Worm (Caenorhabditis elegans): ENCODE results near the gene C18G1.9.

Gene C18G1.9

ce11 chrV:4758540-4758939, 11.0 kb downstream of the C18G1.9 start:
- TF ChIP-seq med-1 (GFP tag; optimal IDR thresholded peaks at IDR 0.05; ENCODE audit: insufficient read depth), result no peak
- TF ChIP-seq ztf-29 (GFP tag; IDR thresholded peaks at IDR 0.05), result no peak
- no peak for TF ChIP-seq tab-1 (GFP tag; IDR thresholded peaks at IDR 0.05)
- no peak for TF ChIP-seq T22C8.4 (GFP tag; IDR thresholded peaks at IDR 0.05)
- no peak for TF ChIP-seq ref-1 (GFP tag; conservative IDR thresholded peaks at IDR 0.05)
- TF ChIP-seq flt-1 (GFP tag; IDR thresholded peaks at IDR 0.05), result no peak

- TF ChIP-seq klf-2 (GFP tag; conservative IDR thresholded peaks at IDR 0.05) (no peak), ztf-23 (GFP tag; IDR thresholded peaks at IDR 0.05) (no peak), ref-1 (GFP tag; conservative IDR thresholded peaks at IDR 0.05) (no peak), med-1 (GFP tag; optimal IDR thresholded peaks at IDR 0.05; ENCODE audit: insufficient read depth) (no peak), ztf-29 (GFP tag; IDR thresholded peaks at IDR 0.05) (no peak), cog-1 (tag; optimal IDR thresholded peaks at IDR 0.05) (no peak), flt-1 (GFP tag; IDR thresholded peaks at IDR 0.05) (no peak), tab-1 (GFP tag; IDR thresholded peaks at IDR 0.05) (no peak), T22C8.4 (GFP tag; IDR thresholded peaks at IDR 0.05) (no peak)
Measured at ce11 chrV:4758019-4758418, 11.5 kb downstream of the C18G1.9 start.

ce11 chrV:4755308-4756029, 14.1 kb downstream of the C18G1.9 start, which contains the start of gene pgl-3:
TSS of gene pgl-3 (plus strand) at chrV:4755979.
- TF ChIP-seq ztf-23 (GFP tag; IDR thresholded peaks at IDR 0.05) (no peak), ref-1 (GFP tag; conservative IDR thresholded peaks at IDR 0.05) (no peak), ztf-29 (GFP tag; IDR thresholded peaks at IDR 0.05) (no peak), klf-2 (GFP tag; conservative IDR thresholded peaks at IDR 0.05) (no peak), flt-1 (GFP tag; IDR thresholded peaks at IDR 0.05) (no peak), T22C8.4 (GFP tag; IDR thresholded peaks at IDR 0.05) (no peak), tab-1 (GFP tag; IDR thresholded peaks at IDR 0.05) (no peak), med-1 (GFP tag; optimal IDR thresholded peaks at IDR 0.05; ENCODE audit: insufficient read depth) (no peak), cog-1 (tag; optimal IDR thresholded peaks at IDR 0.05) (no peak)

ce11 chrV:4754684-4755211, 14.8 kb downstream of the C18G1.9 start:
- TF ChIP-seq klf-2 (GFP tag; conservative IDR thresholded peaks at IDR 0.05) (no peak), ztf-29 (GFP tag; IDR thresholded peaks at IDR 0.05) (no peak), med-1 (GFP tag; optimal IDR thresholded peaks at IDR 0.05; ENCODE audit: insufficient read depth) (no peak), ref-1 (GFP tag; conservative IDR thresholded peaks at IDR 0.05) (no peak), flt-1 (GFP tag; IDR thresholded peaks at IDR 0.05) (no peak), ztf-23 (GFP tag; IDR thresholded peaks at IDR 0.05) (no peak), cog-1 (tag; optimal IDR thresholded peaks at IDR 0.05) (no peak), tab-1 (GFP tag; IDR thresholded peaks at IDR 0.05) (no peak), T22C8.4 (GFP tag; IDR thresholded peaks at IDR 0.05) (no peak)

ce11 chrV:4754123-4754522, 15.4 kb downstream of the C18G1.9 start, which contains the start of gene hil-4:
TSS of gene hil-4 (plus strand) at chrV:4754313.
- TF ChIP-seq T22C8.4 (GFP tag; IDR thresholded peaks at IDR 0.05), result no peak
- TF ChIP-seq cog-1 (tag; optimal IDR thresholded peaks at IDR 0.05), result no peak
- TF ChIP-seq klf-2 (GFP tag; conservative IDR thresholded peaks at IDR 0.05), result no peak
- TF ChIP-seq tab-1 (GFP tag; IDR thresholded peaks at IDR 0.05), result no peak
- no peak for TF ChIP-seq flt-1 (GFP tag; IDR thresholded peaks at IDR 0.05)
- no peak for TF ChIP-seq ref-1 (GFP tag; conservative IDR thresholded peaks at IDR 0.05)
- TF ChIP-seq med-1 (GFP tag; optimal IDR thresholded peaks at IDR 0.05; ENCODE audit: insufficient read depth), result no peak
- TF ChIP-seq ztf-29 (GFP tag; IDR thresholded peaks at IDR 0.05), result no peak
- TF ChIP-seq ztf-23 (GFP tag; IDR thresholded peaks at IDR 0.05), result no peak

- TF ChIP-seq tab-1 (GFP tag; IDR thresholded peaks at IDR 0.05) (no peak), ztf-23 (GFP tag; IDR thresholded peaks at IDR 0.05) (no peak), med-1 (GFP tag; optimal IDR thresholded peaks at IDR 0.05; ENCODE audit: insufficient read depth) (no peak), ztf-29 (GFP tag; IDR thresholded peaks at IDR 0.05) (no peak), flt-1 (GFP tag; IDR thresholded peaks at IDR 0.05) (no peak), ref-1 (GFP tag; conservative IDR thresholded peaks at IDR 0.05) (no peak), klf-2 (GFP tag; conservative IDR thresholded peaks at IDR 0.05) (no peak), T22C8.4 (GFP tag; IDR thresholded peaks at IDR 0.05) (no peak), cog-1 (tag; optimal IDR thresholded peaks at IDR 0.05) (no peak)
Measured at ce11 chrV:4750294-4750693, 19.2 kb downstream of the C18G1.9 start, which contains the start of gene C18G1.6. TSS of gene C18G1.6 (plus strand) at chrV:4750594.

- TF ChIP-seq flt-1 (GFP tag; IDR thresholded peaks at IDR 0.05) (no peak), T22C8.4 (GFP tag; IDR thresholded peaks at IDR 0.05) (no peak)
Measured at ce11 chrV:4745269-4745668, 24.3 kb downstream of the C18G1.9 start, which contains the start of gene C18G1.7. TSS of gene C18G1.7 (plus strand) at chrV:4745569.

ce11 chrV:4742190-4742589, 27.3 kb downstream of the C18G1.9 start, which contains the start of gene ugt-61:
TSS of gene ugt-61 (plus strand) at chrV:4742422.
- TF ChIP-seq ref-1 (GFP tag; conservative IDR thresholded peaks at IDR 0.05), result no peak
- no peak for TF ChIP-seq klf-2 (GFP tag; conservative IDR thresholded peaks at IDR 0.05)
- TF ChIP-seq T22C8.4 (GFP tag; IDR thresholded peaks at IDR 0.05), result no peak
- TF ChIP-seq ztf-23 (GFP tag; IDR thresholded peaks at IDR 0.05), result no peak
- TF ChIP-seq tab-1 (GFP tag; IDR thresholded peaks at IDR 0.05), result no peak
- TF ChIP-seq flt-1 (GFP tag; IDR thresholded peaks at IDR 0.05), result no peak
- no peak for TF ChIP-seq med-1 (GFP tag; optimal IDR thresholded peaks at IDR 0.05; ENCODE audit: insufficient read depth)
- no peak for TF ChIP-seq cog-1 (tag; optimal IDR thresholded peaks at IDR 0.05)
- TF ChIP-seq ztf-29 (GFP tag; IDR thresholded peaks at IDR 0.05), result no peak

- TF ChIP-seq flt-1 (GFP tag; IDR thresholded peaks at IDR 0.05), result no peak
- no peak for TF ChIP-seq ztf-23 (GFP tag; IDR thresholded peaks at IDR 0.05)
- no peak for TF ChIP-seq cog-1 (tag; optimal IDR thresholded peaks at IDR 0.05)
- TF ChIP-seq ztf-29 (GFP tag; IDR thresholded peaks at IDR 0.05), result no peak
- no peak for TF ChIP-seq T22C8.4 (GFP tag; IDR thresholded peaks at IDR 0.05)
- no peak for TF ChIP-seq klf-2 (GFP tag; conservative IDR thresholded peaks at IDR 0.05)
- TF ChIP-seq tab-1 (GFP tag; IDR thresholded peaks at IDR 0.05), result no peak
- no peak for TF ChIP-seq med-1 (GFP tag; optimal IDR thresholded peaks at IDR 0.05; ENCODE audit: insufficient read depth)
- no peak for TF ChIP-seq ref-1 (GFP tag; conservative IDR thresholded peaks at IDR 0.05)
Measured at ce11 chrV:4737727-4738126, 31.8 kb downstream of the C18G1.9 start, which contains the start of gene F39G3.2. TSS of gene F39G3.2 (plus strand) at chrV:4737831.
